Worm (Caenorhabditis elegans) whole organism, L2 larva: Measurements from ENCODE around the gene Y47D3B.12.

Source experiments
- R02D3.7 ChIP-seq: fragments of 150-350 bp; optimal IDR thresholded peaks from 2 replicates; lab custom pipeline; 2014; ENCODE audit warnings: missing biosample characterization, missing genetic modification characterization
- blmp-1 ChIP-seq: sonication (generic microtip); optimal IDR thresholded peaks from 2 replicates; lab custom pipeline; 2017; ENCODE audit warnings: missing genetic modification characterization, mild to moderate bottlenecking, missing compliant biosample characterization, antibody characterized with exemption, moderate library complexity; ENCODE audit not compliant: insufficient read depth
- elt-1 ChIP-seq: fragments of 150-350 bp; optimal IDR thresholded peaks from 2 replicates; lab custom pipeline; 2014; ENCODE audit warnings: missing biosample characterization, missing genetic modification characterization
- lin-11 ChIP-seq: fragments of 150-350 bp; sonication (generic microtip); optimal IDR thresholded peaks from 2 replicates; lab custom pipeline; 2014; ENCODE audit warnings: missing biosample characterization, missing genetic modification characterization, inconsistent platforms, mixed read lengths
- lin-13 ChIP-seq: fragments of 150-350 bp; optimal IDR thresholded peaks from 2 replicates; lab custom pipeline; 2014; ENCODE audit warnings: missing biosample characterization, missing genetic modification reagents, missing genetic modification characterization
- lin-39 ChIP-seq: fragments of 150-350 bp; optimal IDR thresholded peaks from 2 replicates; lab custom pipeline; 2014; ENCODE audit warnings: missing biosample characterization, missing genetic modification reagents, missing genetic modification characterization
- nhr-237 ChIP-seq: fragments of 150-350 bp; optimal IDR thresholded peaks from 2 replicates; lab custom pipeline; 2014; ENCODE audit warnings: missing biosample characterization, missing genetic modification characterization
- nhr-6 ChIP-seq: fragments of 150-350 bp; optimal IDR thresholded peaks from 2 replicates; lab custom pipeline; 2014; ENCODE audit warnings: missing biosample characterization, missing genetic modification characterization
- unc-62 ChIP-seq: fragments of 150-350 bp; optimal IDR thresholded peaks from 2 replicates; lab custom pipeline; 2014; ENCODE audit warnings: missing biosample characterization, missing genetic modification reagents, missing genetic modification characterization
- ztf-11 ChIP-seq: sonication (generic microtip); optimal IDR thresholded peaks from 2 replicates; lab custom pipeline; 2017; ENCODE audit warnings: missing biosample characterization, missing genetic modification characterization

- no peak for TF ChIP-seq elt-1 (tag; lab: Kevin White, UChicago)
- no peak for TF ChIP-seq ztf-11 (tag; lab: Kevin White, UChicago)
- no peak for TF ChIP-seq blmp-1 (tag; lab: Kevin White, UChicago)
- TF ChIP-seq R02D3.7 (tag; lab: Kevin White, UChicago), result no peak
- TF ChIP-seq nhr-6 (tag; lab: Kevin White, UChicago), result no peak
- TF ChIP-seq lin-13 (GFP tag; lab: Kevin White, UChicago), result no peak
- no peak for TF ChIP-seq lin-11 (tag; lab: Kevin White, UChicago)
- TF ChIP-seq nhr-237, result no peak
- TF ChIP-seq lin-39, result no peak
- TF ChIP-seq unc-62, result no peak
Measured at ce11 chrIII:11444796-11445386, 42.1 kb downstream of the Y47D3B.12 start.
